Fruit fly (Drosophila melanogaster): Measurements from ENCODE around the gene CG9150.
A peak's percentile ranks its signal among the peaks of the same experiment; 100 is the strongest.

Gene CG9150

dm6 chr2L:6081134-6081832, 12.9 kb upstream of the CG9150 start:
- TF ChIP-seq eg (GFP tag; IDR thresholded peaks at IDR 0.05): no peak
- no peak for TF ChIP-seq CG3032 (tag; optimal IDR thresholded peaks at IDR 0.05)
- TF ChIP-seq cyc (GFP tag; optimal IDR thresholded peaks at IDR 0.05): no peak
- TF ChIP-seq OdsH (GFP tag; optimal IDR thresholded peaks at IDR 0.05): no peak
- TF ChIP-seq ss (GFP tag; optimal IDR thresholded peaks at IDR 0.05): peak; percentile 54 to 73
- TF ChIP-seq fd59A (GFP tag; optimal IDR thresholded peaks at IDR 0.05): no peak
- no peak for TF ChIP-seq Ets96B (tag; optimal IDR thresholded peaks at IDR 0.05)
- TF ChIP-seq CG9139 (GFP tag; optimal IDR thresholded peaks at IDR 0.05): no peak
- TF ChIP-seq CG6163 (GFP tag; IDR thresholded peaks at IDR 0.05): peak; percentile 29; the same call in 1 of the 3 replicates
- TF ChIP-seq CG32006 (GFP tag; optimal IDR thresholded peaks at IDR 0.05): no peak
- peak; percentile 100 for TF ChIP-seq Met (GFP tag; optimal IDR thresholded peaks at IDR 0.05)
- peak; percentile 93 for TF ChIP-seq svp (GFP tag)
- peak; percentile 73 for TF ChIP-seq Eip93F (GFP tag; optimal IDR thresholded peaks at IDR 0.05)
- peak; percentile 4 for TF ChIP-seq Hr39 (GFP tag; optimal IDR thresholded peaks at IDR 0.05)
- no peak for TF ChIP-seq Hr38 (GFP tag; optimal IDR thresholded peaks at IDR 0.05)
- TF ChIP-seq CG6854 (GFP tag; optimal IDR thresholded peaks at IDR 0.05): peak; percentile 72
- TF ChIP-seq dsx (GFP tag; optimal IDR thresholded peaks at IDR 0.05; ENCODE audit: poor library complexity, severe bottlenecking): no peak
- no peak for TF ChIP-seq esn (GFP tag; optimal IDR thresholded peaks at IDR 0.05)
- peak; percentile 42 for TF ChIP-seq Blimp-1 (GFP tag; optimal IDR thresholded peaks at IDR 0.05)
- peak; percentile 93 for TF ChIP-seq Eip78C (GFP tag)
- TF ChIP-seq Smox (GFP tag; optimal IDR thresholded peaks at IDR 0.05): no peak
- no peak for TF ChIP-seq salr (GFP tag; optimal IDR thresholded peaks at IDR 0.05)
- no peak for TF ChIP-seq CG8119 (GFP tag; IDR thresholded peaks at IDR 0.05)

- no peak for TF ChIP-seq CG31627 (GFP tag; optimal IDR thresholded peaks at IDR 0.05)
- no peak for TF ChIP-seq CG7368 (GFP tag; optimal IDR thresholded peaks at IDR 0.05)
- no peak for TF ChIP-seq CG9139 (GFP tag; optimal IDR thresholded peaks at IDR 0.05)
- TF ChIP-seq Met (GFP tag; optimal IDR thresholded peaks at IDR 0.05): no peak
- peak; percentile 28; the same call in 1 of the 3 replicates for TF ChIP-seq CG6163 (GFP tag; IDR thresholded peaks at IDR 0.05)
- peak; percentile 39 for TF ChIP-seq CG16779 (tag; optimal IDR thresholded peaks at IDR 0.05)
- TF ChIP-seq Lpt (GFP tag; optimal IDR thresholded peaks at IDR 0.05): no peak
- TF ChIP-seq fkh (GFP tag; optimal IDR thresholded peaks at IDR 0.05): peak; percentile 91
Observed at dm6 chr2L:6080329-6080728, 11.9 kb upstream of the CG9150 start.

dm6 chr2L:6078757-6079351, 10.5 kb upstream of the CG9150 start:
- no peak for TF ChIP-seq CG11294 (GFP tag; IDR thresholded peaks at IDR 0.05)
- peak; percentile 29 for TF ChIP-seq CG7368 (GFP tag; optimal IDR thresholded peaks at IDR 0.05)
- TF ChIP-seq topi (GFP tag; optimal IDR thresholded peaks at IDR 0.05): peak; percentile 8
- peak; percentile 25 for TF ChIP-seq CG1621 (tag; optimal IDR thresholded peaks at IDR 0.05)
- no peak for TF ChIP-seq CG11762 (GFP tag; optimal IDR thresholded peaks at IDR 0.05; ENCODE audit: insufficient read depth)
- TF ChIP-seq Ets96B (tag; optimal IDR thresholded peaks at IDR 0.05): no peak
- peak; percentile 16 for TF ChIP-seq net (GFP tag; optimal IDR thresholded peaks at IDR 0.05)
- TF ChIP-seq Lpt (GFP tag; optimal IDR thresholded peaks at IDR 0.05): peak; percentile 75
- TF ChIP-seq Eip78C (GFP tag): peak; percentile 88
- no peak for TF ChIP-seq CG32006 (GFP tag; optimal IDR thresholded peaks at IDR 0.05)
- TF ChIP-seq dac (GFP tag; optimal IDR thresholded peaks at IDR 0.05): no peak
- TF ChIP-seq svp (GFP tag): peak; percentile 85
- no peak for TF ChIP-seq CG6808 (GFP tag; optimal IDR thresholded peaks at IDR 0.05)
- TF ChIP-seq CG16779 (tag; optimal IDR thresholded peaks at IDR 0.05): peak; percentile 63
- no peak for TF ChIP-seq achi (GFP tag; optimal IDR thresholded peaks at IDR 0.05)
- TF ChIP-seq Eip75B (GFP tag; optimal IDR thresholded peaks at IDR 0.05): peak; percentile 86
- peak; percentile 3 for TF ChIP-seq esn (GFP tag; optimal IDR thresholded peaks at IDR 0.05)
- TF ChIP-seq CG10669 (GFP tag; optimal IDR thresholded peaks at IDR 0.05): no peak
- TF ChIP-seq CG10631 (GFP tag; optimal IDR thresholded peaks at IDR 0.05): no peak
- TF ChIP-seq ss (GFP tag; optimal IDR thresholded peaks at IDR 0.05): peak; percentile 63 to 72
- TF ChIP-seq CG34406 (GFP tag; optimal IDR thresholded peaks at IDR 0.05): no peak
- TF ChIP-seq CG6276 (GFP tag; optimal IDR thresholded peaks at IDR 0.05): peak; percentile 21
- TF ChIP-seq Blimp-1 (GFP tag; optimal IDR thresholded peaks at IDR 0.05): no peak
- TF ChIP-seq CG6163 (GFP tag; IDR thresholded peaks at IDR 0.05): peak; percentile 73
- no peak for TF ChIP-seq CG3032 (tag; optimal IDR thresholded peaks at IDR 0.05)
- TF ChIP-seq vri (GFP tag; optimal IDR thresholded peaks at IDR 0.05): peak; percentile 29
- peak; percentile 30 for TF ChIP-seq dsx (GFP tag; optimal IDR thresholded peaks at IDR 0.05; ENCODE audit: poor library complexity, severe bottlenecking)
- TF ChIP-seq Smox (GFP tag; optimal IDR thresholded peaks at IDR 0.05): no peak
- TF ChIP-seq cyc (GFP tag; optimal IDR thresholded peaks at IDR 0.05): no peak
- TF ChIP-seq CG6854 (GFP tag; optimal IDR thresholded peaks at IDR 0.05): peak; percentile 50
- no peak for TF ChIP-seq Hr38 (GFP tag; optimal IDR thresholded peaks at IDR 0.05)
- TF ChIP-seq Sox15 (GFP tag; optimal IDR thresholded peaks at IDR 0.05): no peak
- no peak for TF ChIP-seq CG31627 (GFP tag; optimal IDR thresholded peaks at IDR 0.05)

Measured in whole organism, prepupa.